Fruit fly (Drosophila melanogaster) whole organism, embryonic: Measurements from ENCODE around the gene vsg.
A peak's percentile ranks its signal among the peaks of the same experiment; 100 is the strongest.

Experiments
- Ada2b ChIP-seq: fragments of 200-800 bp; sonication (Bioruptor generic); IDR thresholded peaks from 2 replicates; pipeline ENCODE4 v1.3.6; 2022; ENCODE audit warnings: missing biosample characterization, missing genetic modification characterization
- B-H1 ChIP-seq: fragments of 200-800 bp; sonication (Bioruptor generic); IDR thresholded peaks from 3 replicates; pipeline ENCODE4 v1.3.6; 2022; ENCODE audit warnings: missing biosample characterization, missing genetic modification characterization
- B-H2 ChIP-seq: fragments of 200-800 bp; sonication (Bioruptor generic); optimal IDR thresholded peaks from 2 replicates; lab custom pipeline; 2018; ENCODE audit warnings: missing biosample characterization, mild to moderate bottlenecking, missing genetic modification characterization
- Bdp1 ChIP-seq: fragments of 200-800 bp; sonication (Bioruptor generic); optimal IDR thresholded peaks from 3 replicates; lab custom pipeline; 2016; ENCODE audit warnings: missing biosample characterization, missing genetic modification characterization
- Bteb2 ChIP-seq: fragments of 200-800 bp; sonication (Bioruptor generic); optimal IDR thresholded peaks from 2 replicates; lab custom pipeline; 2016; ENCODE audit warnings: missing biosample characterization, missing genetic modification characterization
- CG12942 ChIP-seq: fragments of 200-800 bp; sonication (Bioruptor generic); optimal IDR thresholded peaks from 3 replicates; lab custom pipeline; 2016; ENCODE audit warnings: missing biosample characterization, missing genetic modification characterization
- CG14667 ChIP-seq: fragments of 200-800 bp; sonication (Bioruptor generic); IDR thresholded peaks from 2 replicates; pipeline ENCODE4 v1.3.6; 2022; ENCODE audit warnings: missing biosample characterization, missing genetic modification characterization
- CG15269 ChIP-seq: fragments of 200-800 bp; sonication (Bioruptor generic); optimal IDR thresholded peaks from 2 replicates; lab custom pipeline; 2018; ENCODE audit warnings: missing biosample characterization, mild to moderate bottlenecking, missing genetic modification characterization, moderate library complexity
- CG16863 ChIP-seq: fragments of 200-800 bp; sonication (Bioruptor generic); optimal IDR thresholded peaks from 3 replicates; lab custom pipeline; 2016; ENCODE audit warnings: missing biosample characterization, missing genetic modification characterization
- CG17359 ChIP-seq: fragments of 200-800 bp; sonication (Bioruptor generic); optimal IDR thresholded peaks from 3 replicates; lab custom pipeline; 2018; ENCODE audit warnings: missing biosample characterization, mild to moderate bottlenecking, missing genetic modification characterization, moderate library complexity
- CG17568 ChIP-seq: fragments of 200-800 bp; sonication (Bioruptor generic); optimal IDR thresholded peaks from 2 replicates; lab custom pipeline; 2018; ENCODE audit warnings: missing biosample characterization, mild to moderate bottlenecking, missing genetic modification characterization, moderate library complexity
- CG2129 ChIP-seq: fragments of 200-800 bp; sonication (Bioruptor generic); IDR thresholded peaks from 2 replicates; pipeline ENCODE4 v1.3.6; 2022; ENCODE audit warnings: missing biosample characterization, missing genetic modification characterization; ENCODE audit not compliant: partially characterized antibody
- CG31224 ChIP-seq: fragments of 200-800 bp; sonication (Bioruptor generic); IDR thresholded peaks from 2 replicates; pipeline ENCODE4 v1.3.6; 2022; ENCODE audit warnings: missing biosample characterization, missing genetic modification characterization
- CG32532 ChIP-seq: fragments of 200-800 bp; sonication (Bioruptor generic); IDR thresholded peaks from 2 replicates; pipeline ENCODE4 v1.3.6; 2022; ENCODE audit warnings: missing biosample characterization, missing genetic modification characterization
- CG34422 ChIP-seq: fragments of 200-800 bp; sonication (Bioruptor generic); IDR thresholded peaks from 3 replicates; pipeline ENCODE4 v1.3.6; 2022; ENCODE audit warnings: missing biosample characterization, missing genetic modification characterization
- CG4617 ChIP-seq: fragments of 200-800 bp; sonication (Bioruptor generic); optimal IDR thresholded peaks from 3 replicates; lab custom pipeline; 2016; ENCODE audit warnings: missing biosample characterization, missing genetic modification characterization, borderline replicate concordance
- CG6683 ChIP-seq: fragments of 200-800 bp; sonication (Bioruptor generic); optimal IDR thresholded peaks from 2 replicates; lab custom pipeline; 2017; ENCODE audit warnings: missing biosample characterization, mild to moderate bottlenecking, missing genetic modification characterization, missing genetic modification reagents
- CG8089 ChIP-seq: fragments of 200-800 bp; sonication (Bioruptor generic); optimal IDR thresholded peaks from 3 replicates; lab custom pipeline; 2016; ENCODE audit warnings: missing biosample characterization, missing genetic modification characterization
- CG9876 ChIP-seq: fragments of 200-800 bp; sonication (Bioruptor generic); optimal IDR thresholded peaks from 2 replicates; lab custom pipeline; 2016; ENCODE audit warnings: missing biosample characterization, missing genetic modification characterization
- CHES-1-like ChIP-seq: fragments of 200-800 bp; sonication (Bioruptor generic); optimal IDR thresholded peaks from 2 replicates; lab custom pipeline; 2016; ENCODE audit warnings: missing biosample characterization, missing genetic modification characterization
- Dp ChIP-seq: fragments of 200-800 bp; sonication (Bioruptor generic); optimal IDR thresholded peaks from 2 replicates; lab custom pipeline; 2018; ENCODE audit warnings: missing biosample characterization, mild to moderate bottlenecking, missing genetic modification characterization, moderate library complexity
- Eip74EF ChIP-seq, 2 experiments: fragments of 200-800 bp in 1 of 2; fragments of >200 bp in 1 of 2; sonication (Bioruptor generic) in 1 of 2; optimal IDR thresholded peaks; 2 replicates each; lab custom pipeline; 2017 to 2019; ENCODE audit warnings: missing biosample characterization in 2 of 2, missing genetic modification characterization in 2 of 2, mild to moderate bottlenecking in 1 of 2, moderate library complexity in 1 of 2
- HLH3B ChIP-seq: fragments of 200-800 bp; sonication (Bioruptor generic); IDR thresholded peaks from 2 replicates; pipeline ENCODE4 v1.3.6; 2022; ENCODE audit warnings: missing biosample characterization, missing genetic modification characterization
- Hmr ChIP-seq: fragments of 200-800 bp; sonication (Bioruptor generic); optimal IDR thresholded peaks from 3 replicates; lab custom pipeline; 2017; ENCODE audit warnings: mild to moderate bottlenecking, missing biosample characterization, missing genetic modification reagents, missing genetic modification characterization
- Lhr ChIP-seq: fragments of 200-800 bp; sonication (Bioruptor generic); optimal IDR thresholded peaks from 3 replicates; lab custom pipeline; 2017; ENCODE audit warnings: mild to moderate bottlenecking, missing biosample characterization, missing genetic modification reagents, missing genetic modification characterization
- MTF-1 ChIP-seq: fragments of 200-800 bp; sonication (Bioruptor generic); optimal IDR thresholded peaks from 2 replicates; lab custom pipeline; 2018; ENCODE audit warnings: missing biosample characterization, mild to moderate bottlenecking, missing genetic modification characterization, borderline replicate concordance
- NFAT ChIP-seq: fragments of 200-800 bp; sonication (Bioruptor generic); IDR thresholded peaks from 2 replicates; pipeline ENCODE4 v1.3.6; 2022; ENCODE audit warnings: missing biosample characterization, missing genetic modification characterization
- NK7.1 ChIP-seq: fragments of 200-800 bp; sonication (Bioruptor generic); optimal IDR thresholded peaks from 3 replicates; lab custom pipeline; 2016; ENCODE audit warnings: missing biosample characterization, missing genetic modification characterization
- Side ChIP-seq: fragments of 200-800 bp; sonication (Bioruptor generic); optimal IDR thresholded peaks from 2 replicates; lab custom pipeline; 2016; ENCODE audit warnings: missing biosample characterization, missing genetic modification characterization
- Trl ChIP-seq, 3 experiments: fragments of >200 bp in 2 of 3; fragments of 200-800 bp in 1 of 3; sonication (Bioruptor generic) in 1 of 3; optimal IDR thresholded peaks; 2 replicates in 1 of 3; 3 replicates in 2 of 3; lab custom pipeline; 2016 to 2017; ENCODE audit warnings: missing biosample characterization in 1 of 3, missing genetic modification characterization in 1 of 3
- bbx ChIP-seq: fragments of 200-800 bp; sonication (Bioruptor generic); IDR thresholded peaks from 2 replicates; pipeline ENCODE4 v1.3.6; 2022; ENCODE audit warnings: missing biosample characterization, missing genetic modification characterization; ENCODE audit not compliant: partially characterized antibody
- croc ChIP-seq: fragments of 200-800 bp; sonication (Bioruptor generic); conservative IDR thresholded peaks from 3 replicates; pipeline ENCODE4 v1.3.6; 2022; ENCODE audit warnings: missing biosample characterization, missing genetic modification characterization
- danr ChIP-seq: fragments of 200-800 bp; sonication (Bioruptor generic); IDR thresholded peaks from 2 replicates; pipeline ENCODE4 v1.3.6; 2022; ENCODE audit warnings: missing biosample characterization, missing genetic modification characterization
- dmrt99B ChIP-seq: fragments of 200-800 bp; sonication (Bioruptor generic); optimal IDR thresholded peaks from 2 replicates; lab custom pipeline; 2018; ENCODE audit warnings: missing biosample characterization, mild to moderate bottlenecking, missing genetic modification characterization, moderate library complexity
- mam ChIP-seq: fragments of 200-800 bp; sonication (Bioruptor generic); optimal IDR thresholded peaks from 3 replicates; lab custom pipeline; 2016; ENCODE audit warnings: missing biosample characterization, missing genetic modification characterization
- onecut ChIP-seq: fragments of 200-800 bp; sonication (Bioruptor generic); IDR thresholded peaks from 2 replicates; pipeline ENCODE4 v1.3.6; 2022; ENCODE audit warnings: missing biosample characterization, missing genetic modification characterization
- peb ChIP-seq: fragments of 200-800 bp; sonication (Bioruptor generic); IDR thresholded peaks from 2 replicates; pipeline ENCODE4 v1.3.6; 2022; ENCODE audit warnings: missing biosample characterization, missing genetic modification characterization
- pfk ChIP-seq: fragments of 200-800 bp; sonication (Bioruptor generic); optimal IDR thresholded peaks from 2 replicates; lab custom pipeline; 2018; ENCODE audit warnings: missing biosample characterization, mild to moderate bottlenecking, missing genetic modification characterization, moderate library complexity
- pita ChIP-seq: fragments of 200-800 bp; sonication (Bioruptor generic); optimal IDR thresholded peaks from 2 replicates; lab custom pipeline; 2017; ENCODE audit warnings: missing biosample characterization, mild to moderate bottlenecking, missing genetic modification characterization
- sc ChIP-seq, 3 experiments: fragments of >200 bp in 2 of 3; fragments of 200-800 bp in 1 of 3; sonication (Bioruptor generic) in 1 of 3; optimal IDR thresholded peaks; 2 replicates in 2 of 3; 3 replicates in 1 of 3; lab custom pipeline; 2017; ENCODE audit warnings: mild to moderate bottlenecking in 1 of 3, missing biosample characterization in 1 of 3, missing genetic modification characterization in 1 of 3, missing genetic modification reagents in 1 of 3
- schlank ChIP-seq: fragments of 200-800 bp; sonication (Bioruptor generic); optimal IDR thresholded peaks from 2 replicates; lab custom pipeline; 2018; ENCODE audit warnings: missing biosample characterization, mild to moderate bottlenecking, missing genetic modification characterization
- sqz ChIP-seq: fragments of 200-800 bp; sonication (Bioruptor generic); optimal IDR thresholded peaks from 3 replicates; lab custom pipeline; 2018; ENCODE audit warnings: missing biosample characterization, mild to moderate bottlenecking, missing genetic modification characterization
- stc ChIP-seq: fragments of 200-800 bp; sonication (Bioruptor generic); IDR thresholded peaks from 2 replicates; pipeline ENCODE4 v1.3.6; 2022; ENCODE audit warnings: missing biosample characterization, missing genetic modification characterization
- stwl ChIP-seq: fragments of 200-800 bp; sonication (Bioruptor generic); optimal IDR thresholded peaks from 3 replicates; lab custom pipeline; 2018; ENCODE audit warnings: missing biosample characterization, mild to moderate bottlenecking, missing genetic modification characterization, moderate library complexity
- toy ChIP-seq: fragments of 200-800 bp; sonication (Bioruptor generic); IDR thresholded peaks from 2 replicates; pipeline ENCODE4 v1.3.6; 2022; ENCODE audit warnings: missing biosample characterization, missing genetic modification characterization
- unc-4 ChIP-seq: fragments of 200-800 bp; sonication (Bioruptor generic); IDR thresholded peaks from 2 replicates; pipeline ENCODE4 v1.3.6; 2022; ENCODE audit warnings: missing biosample characterization, missing genetic modification characterization; ENCODE audit not compliant: partially characterized antibody
- unpg ChIP-seq: fragments of 200-800 bp; sonication (Bioruptor generic); optimal IDR thresholded peaks from 3 replicates; lab custom pipeline; 2018; ENCODE audit warnings: missing biosample characterization, mild to moderate bottlenecking, missing genetic modification characterization, moderate library complexity

The vsg gene

dm6 chr3L:9692892-9693551, 21.1 kb upstream of the vsg start (continued):
- TF ChIP-seq sqz (GFP tag; lab: Kevin White, UChicago) (peak; percentile 87), CG15269 (peak; percentile 96), NK7.1 (GFP tag; lab: Kevin White, UChicago) (peak; percentile 94), CG17359 (tag; lab: Kevin White, UChicago) (peak; percentile 89), sc (optimal IDR thresholded peaks at IDR 0.05; lab: Kevin White, UChicago) (no peak), sc (GFP tag; optimal IDR thresholded peaks at IDR 0.05; lab: Kevin White, UChicago) (peak; percentile 95), danr (peak; percentile 85), peb (GFP tag; lab: Robert Waterston, UW) (peak; percentile 84), mam (GFP tag; lab: Kevin White, UChicago) (peak; percentile 96), Ada2b (peak; percentile 85), NFAT (GFP tag; lab: Robert Waterston, UW) (peak; percentile 76), bbx (GFP tag; lab: Robert Waterston, UW) (no peak), CHES-1-like (GFP tag; lab: Kevin White, UChicago) (peak; percentile 97), dmrt99B (peak; percentile 97), CG34422 (GFP tag; lab: Robert Waterston, UW) (peak; percentile 75; the same call in 1 of the 3 replicates), Eip74EF (GFP tag; optimal IDR thresholded peaks at IDR 0.05; lab: Kevin White, UChicago) (peak in 1 of 2 experiments; percentile 95), B-H2 (GFP tag; lab: Kevin White, UChicago) (peak; percentile 87), CG32532 (peak; percentile 89), Bteb2 (GFP tag; lab: Kevin White, UChicago) (peak; percentile 96), CG6683 (peak; percentile 91), unpg (GFP tag; lab: Kevin White, UChicago) (peak; percentile 87), B-H1 (GFP tag; lab: Robert Waterston, UW) (peak; percentile 75; the same call in 2 of the 3 replicates), Lhr (GFP tag; lab: Kevin White, UChicago) (peak; percentile 84), pfk (GFP tag; lab: Kevin White, UChicago) (no peak), CG31224 (GFP tag; lab: Robert Waterston, UW) (peak; percentile 81), Trl (optimal IDR thresholded peaks at IDR 0.05; lab: Kevin White, UChicago) (peak in 1 of 2 experiments; percentile 68), Trl (GFP tag; optimal IDR thresholded peaks at IDR 0.05; lab: Kevin White, UChicago) (peak; percentile 95), croc (GFP tag; lab: Robert Waterston, UW) (peak; percentile 86), schlank (tag; lab: Kevin White, UChicago) (peak; percentile 85), stc (GFP tag; lab: Robert Waterston, UW) (peak; percentile 88), CG2129 (GFP tag; lab: Robert Waterston, UW) (no peak), Bdp1 (GFP tag; lab: Kevin White, UChicago) (peak; percentile 90), toy (peak; percentile 71), CG16863 (GFP tag; lab: Kevin White, UChicago) (peak; percentile 96), onecut (GFP tag; lab: Robert Waterston, UW) (peak; percentile 85), stwl (tag; lab: Kevin White, UChicago) (no peak), Hmr (GFP tag; lab: Kevin White, UChicago) (peak; percentile 97), Dp (no peak), CG4617 (GFP tag; lab: Kevin White, UChicago) (peak; percentile 77), pita (GFP tag; lab: Kevin White, UChicago) (no peak), Side (GFP tag; lab: Kevin White, UChicago) (peak; percentile 97), CG12942 (peak; percentile 92), HLH3B (GFP tag; lab: Robert Waterston, UW) (peak; percentile 88; the same call in 1 of the 2 replicates), unc-4 (GFP tag; lab: Robert Waterston, UW) (no peak; the same call in 1 of the 2 replicates), CG17568 (GFP tag; lab: Kevin White, UChicago) (peak; percentile 86), MTF-1 (GFP tag; lab: Kevin White, UChicago) (peak; percentile 68), CG9876 (GFP tag; lab: Kevin White, UChicago) (peak; percentile 95), CG8089 (GFP tag; lab: Kevin White, UChicago) (peak; percentile 95), CG14667 (peak; percentile 79)
